Fruit fly (Drosophila melanogaster) whole organism, embryonic: ENCODE data around the gene CG33060.
A peak's percentile ranks its signal among the peaks of the same experiment; 100 is the strongest.

Source experiments
- Atf3 ChIP-seq: fragments of 200-800 bp; sonication (Bioruptor generic); optimal IDR thresholded peaks from 3 replicates; lab custom pipeline; 2016; ENCODE audit warnings: missing biosample characterization, missing genetic modification characterization
- Atf6 ChIP-seq: fragments of 200-800 bp; sonication (Bioruptor generic); IDR thresholded peaks from 2 replicates; pipeline ENCODE4 v1.3.6; 2022; ENCODE audit warnings: missing biosample characterization, missing genetic modification characterization
- CG12071 ChIP-seq: fragments of 200-800 bp; sonication (Bioruptor generic); optimal IDR thresholded peaks from 3 replicates; lab custom pipeline; 2018; ENCODE audit warnings: missing biosample characterization, mild to moderate bottlenecking, missing genetic modification characterization
- CG12155 ChIP-seq: fragments of 200-800 bp; sonication (Bioruptor generic); optimal IDR thresholded peaks from 3 replicates; lab custom pipeline; 2016; ENCODE audit warnings: missing biosample characterization, missing genetic modification characterization
- CG12219 ChIP-seq: fragments of 200-800 bp; sonication (Bioruptor generic); optimal IDR thresholded peaks from 3 replicates; lab custom pipeline; 2018; ENCODE audit warnings: missing biosample characterization, mild to moderate bottlenecking, missing genetic modification characterization
- CG13287 ChIP-seq: fragments of 200-800 bp; sonication (Bioruptor generic); IDR thresholded peaks from 2 replicates; pipeline ENCODE4 v1.3.6; 2022; ENCODE audit warnings: missing biosample characterization, missing genetic modification characterization; ENCODE audit not compliant: partially characterized antibody
- CG15269 ChIP-seq: fragments of 200-800 bp; sonication (Bioruptor generic); optimal IDR thresholded peaks from 2 replicates; lab custom pipeline; 2018; ENCODE audit warnings: missing biosample characterization, mild to moderate bottlenecking, missing genetic modification characterization, moderate library complexity
- CG1602 ChIP-seq: fragments of 200-800 bp; sonication (Bioruptor generic); optimal IDR thresholded peaks from 3 replicates; lab custom pipeline; 2016; ENCODE audit warnings: missing biosample characterization, missing genetic modification characterization
- CG2712 ChIP-seq: fragments of 200-800 bp; optimal IDR thresholded peaks from 3 replicates; lab custom pipeline; 2019; ENCODE audit warnings: missing biosample characterization, mild to moderate bottlenecking, missing genetic modification characterization, moderate library complexity
- CG32532 ChIP-seq: fragments of 200-800 bp; sonication (Bioruptor generic); IDR thresholded peaks from 2 replicates; pipeline ENCODE4 v1.3.6; 2022; ENCODE audit warnings: missing biosample characterization, missing genetic modification characterization
- CG32767 ChIP-seq: fragments of 200-800 bp; sonication (Bioruptor generic); IDR thresholded peaks from 2 replicates; pipeline ENCODE4 v1.3.6; 2022; ENCODE audit warnings: missing biosample characterization, missing genetic modification characterization
- CG34422 ChIP-seq: fragments of 200-800 bp; sonication (Bioruptor generic); IDR thresholded peaks from 3 replicates; pipeline ENCODE4 v1.3.6; 2022; ENCODE audit warnings: missing biosample characterization, missing genetic modification characterization
- CG4707 ChIP-seq: fragments of 200-800 bp; sonication (Bioruptor generic); optimal IDR thresholded peaks from 2 replicates; lab custom pipeline; 2018; ENCODE audit warnings: missing biosample characterization, mild to moderate bottlenecking, missing genetic modification characterization, moderate library complexity
- CG6175 ChIP-seq: fragments of 200-800 bp; sonication (Bioruptor generic); IDR thresholded peaks from 3 replicates; pipeline ENCODE4 v1.3.6; 2022; ENCODE audit warnings: missing biosample characterization, missing genetic modification characterization
- CG7271 ChIP-seq: fragments of 200-800 bp; sonication (Bioruptor generic); optimal IDR thresholded peaks from 2 replicates; lab custom pipeline; 2018; ENCODE audit warnings: missing biosample characterization, mild to moderate bottlenecking, missing genetic modification characterization, moderate library complexity
- CG8089 ChIP-seq: fragments of 200-800 bp; sonication (Bioruptor generic); optimal IDR thresholded peaks from 3 replicates; lab custom pipeline; 2016; ENCODE audit warnings: missing biosample characterization, missing genetic modification characterization
- Dip3 ChIP-seq: fragments of 200-800 bp; sonication (Bioruptor generic); optimal IDR thresholded peaks from 3 replicates; lab custom pipeline; 2016; ENCODE audit warnings: missing biosample characterization, missing genetic modification characterization
- Doc3 ChIP-seq: fragments of 200-800 bp; sonication (Bioruptor generic); IDR thresholded peaks from 3 replicates; pipeline ENCODE4 v1.3.6; 2022; ENCODE audit warnings: missing biosample characterization, missing genetic modification characterization; ENCODE audit not compliant: partially characterized antibody
- Gug ChIP-seq: fragments of 200-800 bp; sonication (Bioruptor generic); IDR thresholded peaks from 4 replicates; pipeline ENCODE4 v1.3.6; 2022; ENCODE audit warnings: missing biosample characterization, missing genetic modification characterization
- H2.0 ChIP-seq: fragments of 200-800 bp; sonication (Bioruptor generic); IDR thresholded peaks from 2 replicates; pipeline ENCODE4 v1.3.6; 2022; ENCODE audit warnings: missing biosample characterization, missing genetic modification characterization
- HLH4C ChIP-seq: fragments of 200-800 bp; sonication (Bioruptor generic); IDR thresholded peaks from 3 replicates; pipeline ENCODE4 v1.3.6; 2022; ENCODE audit warnings: missing biosample characterization, missing genetic modification characterization; ENCODE audit not compliant: partially characterized antibody
- Hmx ChIP-seq: fragments of 200-800 bp; sonication (Bioruptor generic); optimal IDR thresholded peaks from 2 replicates; lab custom pipeline; 2016; ENCODE audit warnings: missing biosample characterization, missing genetic modification characterization
- Hr78 ChIP-seq, 2 experiments: fragments of 200-800 bp in 1 of 2; fragments of >200 bp in 1 of 2; sonication (Bioruptor generic) in 1 of 2; optimal IDR thresholded peaks; 2 replicates each; lab custom pipeline; 2017 to 2019; ENCODE audit warnings: missing biosample characterization in 2 of 2, missing genetic modification characterization in 2 of 2, mild to moderate bottlenecking in 1 of 2, moderate library complexity in 1 of 2
- Jarid2 ChIP-seq: fragments of 200-800 bp; sonication (Bioruptor generic); optimal IDR thresholded peaks from 3 replicates; lab custom pipeline; 2017; ENCODE audit warnings: mild to moderate bottlenecking, missing biosample characterization, missing genetic modification reagents, missing genetic modification characterization
- MTF-1 ChIP-seq: fragments of 200-800 bp; sonication (Bioruptor generic); optimal IDR thresholded peaks from 2 replicates; lab custom pipeline; 2018; ENCODE audit warnings: missing biosample characterization, mild to moderate bottlenecking, missing genetic modification characterization, borderline replicate concordance
- NFAT ChIP-seq: fragments of 200-800 bp; sonication (Bioruptor generic); IDR thresholded peaks from 2 replicates; pipeline ENCODE4 v1.3.6; 2022; ENCODE audit warnings: missing biosample characterization, missing genetic modification characterization
- Oaz ChIP-seq: fragments of 200-800 bp; sonication (Bioruptor generic); IDR thresholded peaks from 2 replicates; pipeline ENCODE4 v1.3.6; 2022; ENCODE audit warnings: missing biosample characterization, missing genetic modification characterization
- Optix ChIP-seq: fragments of 200-800 bp; sonication (Bioruptor generic); IDR thresholded peaks from 3 replicates; pipeline ENCODE4 v1.3.6; 2022; ENCODE audit warnings: missing biosample characterization, missing genetic modification characterization
- Sin3A ChIP-seq: fragments of >200 bp; optimal IDR thresholded peaks from 2 replicates; lab custom pipeline; 2018
- Stat92E ChIP-seq, 3 experiments: fragments of >200 bp in 2 of 3; fragments of 200-800 bp in 1 of 3; sonication (Bioruptor generic) in 1 of 3; optimal IDR thresholded peaks; 2 replicates each; lab custom pipeline; 2017 to 2019; ENCODE audit warnings: missing biosample characterization in 3 of 3, missing genetic modification characterization in 3 of 3, mild to moderate bottlenecking in 1 of 3, moderate library complexity in 1 of 3
- ac ChIP-seq: fragments of 200-800 bp; sonication (Bioruptor generic); optimal IDR thresholded peaks from 3 replicates; lab custom pipeline; 2017; ENCODE audit warnings: missing biosample characterization, mild to moderate bottlenecking, missing genetic modification characterization
- az2 ChIP-seq: fragments of 200-800 bp; sonication (Bioruptor generic); optimal IDR thresholded peaks from 3 replicates; lab custom pipeline; 2016; ENCODE audit warnings: missing biosample characterization, missing genetic modification characterization
- dimm ChIP-seq: fragments of 200-800 bp; sonication (Bioruptor generic); IDR thresholded peaks from 2 replicates; pipeline ENCODE4 v1.3.6; 2022; ENCODE audit warnings: missing biosample characterization, missing genetic modification characterization
- dmrt99B ChIP-seq: fragments of 200-800 bp; sonication (Bioruptor generic); optimal IDR thresholded peaks from 2 replicates; lab custom pipeline; 2018; ENCODE audit warnings: missing biosample characterization, mild to moderate bottlenecking, missing genetic modification characterization, moderate library complexity
- dysf ChIP-seq: fragments of 200-800 bp; sonication (Bioruptor generic); IDR thresholded peaks from 3 replicates; pipeline ENCODE4 v1.3.6; 2022; ENCODE audit warnings: missing biosample characterization, missing genetic modification characterization
- emc ChIP-seq: fragments of 200-800 bp; sonication (Bioruptor generic); optimal IDR thresholded peaks from 2 replicates; lab custom pipeline; 2016; ENCODE audit warnings: missing biosample characterization, missing genetic modification characterization
- kah ChIP-seq: fragments of 200-800 bp; sonication (Bioruptor generic); optimal IDR thresholded peaks from 2 replicates; lab custom pipeline; 2018; ENCODE audit warnings: missing biosample characterization, mild to moderate bottlenecking, missing genetic modification characterization
- luna ChIP-seq: fragments of 200-800 bp; sonication (Bioruptor generic); optimal IDR thresholded peaks from 2 replicates; lab custom pipeline; 2016; ENCODE audit warnings: missing biosample characterization, missing genetic modification characterization
- nau ChIP-seq: fragments of 200-800 bp; sonication (Bioruptor generic); optimal IDR thresholded peaks from 3 replicates; lab custom pipeline; 2017; ENCODE audit warnings: missing biosample characterization, mild to moderate bottlenecking, missing genetic modification characterization, missing genetic modification reagents
- nmo ChIP-seq: fragments of 200-800 bp; sonication (Bioruptor generic); optimal IDR thresholded peaks from 2 replicates; lab custom pipeline; 2018; ENCODE audit warnings: missing biosample characterization, mild to moderate bottlenecking, missing genetic modification characterization, moderate library complexity
- pfk ChIP-seq: fragments of 200-800 bp; sonication (Bioruptor generic); optimal IDR thresholded peaks from 2 replicates; lab custom pipeline; 2018; ENCODE audit warnings: missing biosample characterization, mild to moderate bottlenecking, missing genetic modification characterization, moderate library complexity
- pho ChIP-seq: fragments of 200-800 bp; sonication (Bioruptor generic); optimal IDR thresholded peaks from 2 replicates; lab custom pipeline; 2016; ENCODE audit warnings: missing biosample characterization, missing genetic modification characterization
- ranshi ChIP-seq: fragments of 200-800 bp; sonication (Bioruptor generic); IDR thresholded peaks from 2 replicates; pipeline ENCODE4 v1.3.6; 2022; ENCODE audit warnings: missing biosample characterization, missing genetic modification characterization
- sc ChIP-seq, 3 experiments: fragments of >200 bp in 2 of 3; fragments of 200-800 bp in 1 of 3; sonication (Bioruptor generic) in 1 of 3; optimal IDR thresholded peaks; 2 replicates in 2 of 3; 3 replicates in 1 of 3; lab custom pipeline; 2017; ENCODE audit warnings: mild to moderate bottlenecking in 1 of 3, missing biosample characterization in 1 of 3, missing genetic modification characterization in 1 of 3, missing genetic modification reagents in 1 of 3
- slp2 ChIP-seq: fragments of 200-800 bp; sonication (Bioruptor generic); optimal IDR thresholded peaks from 2 replicates; lab custom pipeline; 2016; ENCODE audit warnings: missing biosample characterization, missing genetic modification characterization
- sqz ChIP-seq: fragments of 200-800 bp; sonication (Bioruptor generic); optimal IDR thresholded peaks from 3 replicates; lab custom pipeline; 2018; ENCODE audit warnings: missing biosample characterization, mild to moderate bottlenecking, missing genetic modification characterization
- sr ChIP-seq: fragments of 200-800 bp; sonication (Bioruptor generic); IDR thresholded peaks from 3 replicates; pipeline ENCODE4 v1.3.6; 2022; ENCODE audit warnings: missing biosample characterization, missing genetic modification characterization
- sug ChIP-seq: fragments of 200-800 bp; optimal IDR thresholded peaks from 2 replicates; lab custom pipeline; 2019; ENCODE audit warnings: missing biosample characterization, mild to moderate bottlenecking, missing genetic modification characterization, moderate library complexity
- zfh1 ChIP-seq: fragments of 200-800 bp; sonication (Bioruptor generic); IDR thresholded peaks from 3 replicates; pipeline ENCODE4 v1.3.6; 2022; ENCODE audit warnings: missing biosample characterization, missing genetic modification characterization

CG33060 gene

DNA sequence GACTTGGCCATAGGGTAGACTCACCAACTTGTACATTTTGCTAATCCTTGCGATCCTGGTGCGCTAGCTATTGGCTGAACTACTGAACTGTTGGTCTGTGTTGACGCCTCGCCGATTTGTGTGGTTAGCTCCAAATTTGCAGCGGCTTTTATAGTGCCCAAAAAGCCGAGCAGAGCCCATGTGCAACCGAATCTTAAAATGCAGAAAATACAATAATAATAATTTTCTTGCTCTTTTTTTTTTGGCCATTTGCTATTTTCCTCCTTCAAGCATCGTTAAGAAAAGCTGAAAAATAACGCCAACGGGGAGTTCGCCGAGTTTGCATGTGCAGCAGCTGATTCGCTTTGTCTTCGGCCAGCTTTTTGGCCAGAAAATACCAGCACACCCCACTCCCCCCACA lies 22.5 kb upstream of the CG33060 start, which contains the start of gene CG13042:
CG13042 (minus strand) TSS at position 101 of the 400 bp plus-strand sequence.
- TF ChIP-seq dimm (GFP tag; lab: Robert Waterston, UW) (no peak), kah (GFP tag; lab: Kevin White, UChicago) (no peak), Gug (GFP tag; lab: Robert Waterston, UW) (0 out of 4 replicates have a peak, but pooled peaks have one; percentile 2)

- no peak for TF ChIP-seq CG1602 (GFP tag; lab: Kevin White, UChicago)
- no peak for TF ChIP-seq CG34422 (GFP tag; lab: Robert Waterston, UW)
- TF ChIP-seq Jarid2 (GFP tag; lab: Kevin White, UChicago) = no peak
- TF ChIP-seq CG32532 (GFP tag; lab: Robert Waterston, UW) = 0 out of 2 replicates have a peak, but pooled peaks have one; percentile 6
- no peak for TF ChIP-seq CG2712 (tag; lab: Kevin White, UChicago)
- TF ChIP-seq CG6175 (GFP tag; lab: Robert Waterston, UW) = no peak
- no peak for TF ChIP-seq nmo
- no peak for TF ChIP-seq sqz
- TF ChIP-seq Hr78 (GFP tag; optimal IDR thresholded peaks at IDR 0.05; lab: Kevin White, UChicago) = no peak
- no peak for TF ChIP-seq NFAT
- no peak for TF ChIP-seq dmrt99B
- TF ChIP-seq nau (GFP tag; lab: Kevin White, UChicago) = no peak
- no peak for TF ChIP-seq pfk (GFP tag; lab: Kevin White, UChicago)
- no peak for TF ChIP-seq Oaz
- no peak for TF ChIP-seq CG7271 (tag; lab: Kevin White, UChicago)
- no peak for TF ChIP-seq Optix
- no peak for TF ChIP-seq az2 (GFP tag; lab: Kevin White, UChicago)
- no peak for TF ChIP-seq sc (optimal IDR thresholded peaks at IDR 0.05; lab: Kevin White, UChicago)
- TF ChIP-seq sc (GFP tag; optimal IDR thresholded peaks at IDR 0.05; lab: Kevin White, UChicago) = no peak
- no peak for TF ChIP-seq Sin3A
- peak; percentile 49; the same call in 1 of the 2 replicates for TF ChIP-seq H2.0 (GFP tag; lab: Robert Waterston, UW)
- no peak for TF ChIP-seq Stat92E (GFP tag; optimal IDR thresholded peaks at IDR 0.05; lab: Kevin White, UChicago)
- TF ChIP-seq pho (GFP tag; lab: Kevin White, UChicago) = peak; percentile 4
- no peak for TF ChIP-seq zfh1
- TF ChIP-seq luna = no peak
- TF ChIP-seq Dip3 (GFP tag; lab: Kevin White, UChicago) = peak; percentile 5
- no peak for TF ChIP-seq Doc3 (GFP tag; lab: Robert Waterston, UW)
- peak; percentile 10 for TF ChIP-seq CG15269 (tag; lab: Kevin White, UChicago)
- no peak for TF ChIP-seq HLH4C (GFP tag; lab: Robert Waterston, UW)
- no peak for TF ChIP-seq slp2 (GFP tag; lab: Kevin White, UChicago)
- TF ChIP-seq sug (tag; lab: Kevin White, UChicago) = no peak
- no peak for TF ChIP-seq MTF-1 (GFP tag; lab: Kevin White, UChicago)
- TF ChIP-seq Atf3 (GFP tag; lab: Kevin White, UChicago) = no peak
- TF ChIP-seq CG4707 (GFP tag; lab: Kevin White, UChicago) = no peak
- 0 out of 3 replicates have a peak, but pooled peaks have one; percentile 14 for TF ChIP-seq dysf (GFP tag; lab: Robert Waterston, UW)
- TF ChIP-seq ranshi = 0 out of 2 replicates have a peak, but pooled peaks have one; percentile 29
- TF ChIP-seq sr (GFP tag; lab: Robert Waterston, UW) = no peak
- no peak for TF ChIP-seq emc (GFP tag; lab: Kevin White, UChicago)
- no peak for TF ChIP-seq CG12071
- no peak for TF ChIP-seq CG12219
- TF ChIP-seq CG12155 (GFP tag; lab: Kevin White, UChicago) = no peak
- no peak for TF ChIP-seq Atf6 (GFP tag; lab: Robert Waterston, UW)
- TF ChIP-seq CG32767 (GFP tag; lab: Robert Waterston, UW) = no peak
- no peak for TF ChIP-seq Hmx (GFP tag; lab: Kevin White, UChicago)
- no peak for TF ChIP-seq CG13287 (GFP tag; lab: Robert Waterston, UW)
- TF ChIP-seq CG8089 (GFP tag; lab: Kevin White, UChicago) = no peak
- TF ChIP-seq ac (GFP tag; lab: Kevin White, UChicago) = no peak
Observed at dm6 chr3L:16309972-16310371, 20.9 kb upstream of the CG33060 start.
